Worm (Caenorhabditis elegans): ENCODE measurements around the gene pes-8.

Gene pes-8

ce11 chrX:9296591-9296990 lies 45.0 kb downstream of the pes-8 start, which contains the start of gene gly-13 (continued):
- TF ChIP-seq lin-32 (GFP tag; optimal IDR thresholded peaks at IDR 0.05) (peak; percentile 35), bed-3 (GFP tag; optimal IDR thresholded peaks at IDR 0.05) (peak; percentile 26), cnd-1 (tag; optimal IDR thresholded peaks at IDR 0.05) (peak; percentile 33)

- TF ChIP-seq lsy-2 (tag; optimal IDR thresholded peaks at IDR 0.05) (no peak), elt-1 (tag; optimal IDR thresholded peaks at IDR 0.05; ENCODE audit: borderline replicate concordance, insufficient read depth) (no peak), hlh-1 (tag; optimal IDR thresholded peaks at IDR 0.05) (no peak), unc-39 (tag; optimal IDR thresholded peaks at IDR 0.05) (no peak), ham-2 (GFP tag; optimal IDR thresholded peaks at IDR 0.05) (no peak), cnd-1 (tag; optimal IDR thresholded peaks at IDR 0.05) (no peak), snpc-4 (tag; optimal IDR thresholded peaks at IDR 0.05) (no peak), elt-3 (tag; optimal IDR thresholded peaks at IDR 0.05) (no peak), sptf-1 (tag; optimal IDR thresholded peaks at IDR 0.05) (no peak), pha-4 (tag; optimal IDR thresholded peaks at IDR 0.05) (no peak), sem-2 (GFP tag; optimal IDR thresholded peaks at IDR 0.05) (no peak), mls-2 (tag; optimal IDR thresholded peaks at IDR 0.05) (no peak), zip-8 (tag; optimal IDR thresholded peaks at IDR 0.05) (no peak)
Measured at ce11 chrX:9297834-9298233, 46.2 kb downstream of the pes-8 start, which contains the start of gene B0416.7. TSS of gene B0416.7 (minus strand) at chrX:9297934.

DNA sequence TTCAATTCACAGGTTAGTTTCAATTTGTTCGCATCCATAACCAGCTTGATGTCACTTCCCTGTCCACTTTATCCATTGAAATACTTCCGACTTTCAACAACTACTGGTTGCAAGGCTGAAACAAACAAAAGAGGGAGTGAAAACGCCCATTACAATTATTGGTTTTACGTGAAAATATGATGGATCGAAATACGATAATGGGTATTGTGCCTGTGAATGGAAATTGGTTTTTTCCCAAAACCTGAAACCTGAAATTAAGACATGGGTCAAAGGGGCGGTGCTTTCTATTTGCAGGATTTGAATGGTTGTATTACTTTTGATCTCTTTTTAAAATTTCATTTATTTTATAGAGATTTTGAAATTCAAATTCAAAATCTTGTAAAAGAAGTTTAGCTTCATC lies 47.3 kb downstream of the pes-8 start, which contains the start of gene B0416.2:
Gene B0416.2 (plus strand): TSS at position 301 of the 400 bp plus-strand sequence.
- TF ChIP-seq elt-1 (tag; optimal IDR thresholded peaks at IDR 0.05; ENCODE audit: borderline replicate concordance, insufficient read depth) = no peak
- TF ChIP-seq ztf-11 (tag; optimal IDR thresholded peaks at IDR 0.05) = no peak
- TF ChIP-seq mab-5 (tag; optimal IDR thresholded peaks at IDR 0.05) = no peak
- no peak for TF ChIP-seq blmp-1 (tag; optimal IDR thresholded peaks at IDR 0.05)
- no peak for TF ChIP-seq ceh-43 (GFP tag; optimal IDR thresholded peaks at IDR 0.05)
- TF ChIP-seq lin-32 (GFP tag; optimal IDR thresholded peaks at IDR 0.05) = no peak
- TF ChIP-seq flh-1 (GFP tag; optimal IDR thresholded peaks at IDR 0.05) = no peak
- TF ChIP-seq snpc-4 (tag; optimal IDR thresholded peaks at IDR 0.05) = no peak
- TF ChIP-seq nhr-12 (tag; optimal IDR thresholded peaks at IDR 0.05) = no peak
- TF ChIP-seq unc-62 (GFP tag; optimal IDR thresholded peaks at IDR 0.05) = no peak
- no peak for TF ChIP-seq zip-8 (tag; optimal IDR thresholded peaks at IDR 0.05)
- no peak for TF ChIP-seq hlh-1 (tag; optimal IDR thresholded peaks at IDR 0.05)
- TF ChIP-seq sem-2 (GFP tag; optimal IDR thresholded peaks at IDR 0.05) = no peak
- TF ChIP-seq drap-1 (GFP tag; optimal IDR thresholded peaks at IDR 0.05) = no peak

ce11 chrX:9300379-9300778 lies 48.8 kb downstream of the pes-8 start:
- TF ChIP-seq lin-32 (GFP tag; optimal IDR thresholded peaks at IDR 0.05) (no peak), hlh-1 (tag; optimal IDR thresholded peaks at IDR 0.05) (peak; percentile 95), ceh-83 (GFP tag; optimal IDR thresholded peaks at IDR 0.05) (no peak), cnd-1 (tag; optimal IDR thresholded peaks at IDR 0.05) (no peak), unc-62 (GFP tag; optimal IDR thresholded peaks at IDR 0.05) (peak; percentile 48), ces-1 (GFP tag; optimal IDR thresholded peaks at IDR 0.05) (no peak), lsy-2 (tag; optimal IDR thresholded peaks at IDR 0.05) (no peak), snpc-4 (tag; optimal IDR thresholded peaks at IDR 0.05) (no peak), pha-4 (tag; optimal IDR thresholded peaks at IDR 0.05) (no peak), ham-2 (GFP tag; optimal IDR thresholded peaks at IDR 0.05) (no peak), unc-120 (tag; optimal IDR thresholded peaks at IDR 0.05; ENCODE audit: poor library complexity, severe bottlenecking) (peak; percentile 62), drap-1 (GFP tag; optimal IDR thresholded peaks at IDR 0.05) (no peak), sem-2 (GFP tag; optimal IDR thresholded peaks at IDR 0.05) (no peak), blmp-1 (tag; optimal IDR thresholded peaks at IDR 0.05) (no peak), nhr-76 (tag; optimal IDR thresholded peaks at IDR 0.05) (no peak), ceh-39 (tag; optimal IDR thresholded peaks at IDR 0.05) (no peak), mep-1 (tag; optimal IDR thresholded peaks at IDR 0.05) (no peak)

DNA sequence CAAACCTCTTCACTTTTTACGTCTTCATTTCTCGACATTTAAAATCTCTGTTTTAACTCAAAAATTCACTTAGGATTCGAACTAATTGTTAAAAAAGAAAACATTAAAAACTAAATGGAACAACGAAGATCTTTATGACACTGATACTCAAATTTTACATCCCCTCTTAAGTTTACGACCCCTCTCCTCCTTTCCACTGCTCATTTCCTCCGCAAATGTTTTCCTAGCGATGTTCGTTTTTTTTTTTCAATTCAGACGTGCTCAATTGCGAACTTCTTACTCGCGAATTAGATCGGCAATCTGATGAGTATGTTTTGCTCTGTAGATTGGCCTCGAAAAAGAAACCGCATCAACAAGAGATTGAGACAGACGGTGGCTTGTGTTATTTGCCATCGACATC lies 51.2 kb downstream of the pes-8 start:
- TF ChIP-seq mls-2 (tag; optimal IDR thresholded peaks at IDR 0.05) (no peak), lsy-2 (tag; optimal IDR thresholded peaks at IDR 0.05) (no peak), unc-120 (tag; optimal IDR thresholded peaks at IDR 0.05; ENCODE audit: poor library complexity, severe bottlenecking) (no peak), elt-3 (tag; optimal IDR thresholded peaks at IDR 0.05) (no peak), mep-1 (tag; optimal IDR thresholded peaks at IDR 0.05) (no peak), sem-2 (GFP tag; optimal IDR thresholded peaks at IDR 0.05) (no peak), bed-3 (GFP tag; optimal IDR thresholded peaks at IDR 0.05) (no peak), ces-1 (GFP tag; optimal IDR thresholded peaks at IDR 0.05) (no peak), zip-8 (tag; optimal IDR thresholded peaks at IDR 0.05) (no peak), lin-13 (tag; optimal IDR thresholded peaks at IDR 0.05) (no peak), ham-2 (GFP tag; optimal IDR thresholded peaks at IDR 0.05) (no peak), ztf-11 (tag; optimal IDR thresholded peaks at IDR 0.05) (no peak), cnd-1 (tag; optimal IDR thresholded peaks at IDR 0.05) (no peak)

Data from whole organism, mixed stage, embryonic.